Worm (Caenorhabditis elegans): Measurements from ENCODE around the gene srd-32.

srd-32 gene

ce11 chrV:4865364-4865763, at the start of gene srd-32:
TSS of gene srd-32 (plus strand) at chrV:4865664.
- TF ChIP-seq unc-62 (GFP tag; optimal IDR thresholded peaks at IDR 0.05) = no peak

- TF ChIP-seq unc-62 (GFP tag; optimal IDR thresholded peaks at IDR 0.05) = no peak
These were observed 46.9 kb upstream of the srd-32 start, which contains the start of gene ccep-97 for ce11 chrV:4818563-4818962. TSS of gene ccep-97 (minus strand) at chrV:4818663.

ce11 chrV:4820601-4821000, 44.9 kb upstream of the srd-32 start:
- no peak for TF ChIP-seq unc-62 (GFP tag; optimal IDR thresholded peaks at IDR 0.05)

ce11 chrV:4823323-4823682, 42.2 kb upstream of the srd-32 start, which contains the start of gene adss-1:
TSS of gene adss-1 (minus strand) at chrV:4823423.
- TF ChIP-seq unc-62 (GFP tag; optimal IDR thresholded peaks at IDR 0.05) = no peak

- no peak for TF ChIP-seq unc-62 (GFP tag; optimal IDR thresholded peaks at IDR 0.05)
These were observed 41.6 kb upstream of the srd-32 start for ce11 chrV:4823683-4824391.

- TF ChIP-seq unc-62 (GFP tag; optimal IDR thresholded peaks at IDR 0.05) = no peak
These were observed 38.6 kb upstream of the srd-32 start, which contains the start of the genes hsp-6 and C37H5.5 for ce11 chrV:4826710-4827380. TSS of gene hsp-6 (minus strand) at chrV:4826760. TSS of gene C37H5.5 (plus strand) at chrV:4827360.

- TF ChIP-seq unc-62 (GFP tag; optimal IDR thresholded peaks at IDR 0.05) = no peak
These were observed 31.2 kb upstream of the srd-32 start, which contains the start of gene C37H5.14 for ce11 chrV:4834277-4834676. TSS of gene C37H5.14 (minus strand) at chrV:4834377.

ce11 chrV:4839913-4840312, 25.6 kb upstream of the srd-32 start, which contains the start of gene nas-9:
TSS of gene nas-9 (minus strand) at chrV:4840013.
- no peak for TF ChIP-seq unc-62 (GFP tag; optimal IDR thresholded peaks at IDR 0.05)

ce11 chrV:4841179-4841578, 24.3 kb upstream of the srd-32 start, which contains the start of gene cwp-1:
TSS of gene cwp-1 (minus strand) at chrV:4841279.
- no peak for TF ChIP-seq unc-62 (GFP tag; optimal IDR thresholded peaks at IDR 0.05)

- no peak for TF ChIP-seq unc-62 (GFP tag; optimal IDR thresholded peaks at IDR 0.05)
These were observed 22.9 kb upstream of the srd-32 start, which contains the start of the genes cwp-2 and cwp-3 for ce11 chrV:4842544-4842943. TSS of gene cwp-2 (minus strand) at chrV:4842644. TSS of gene cwp-3 (plus strand) at chrV:4842836.

ce11 chrV:4844591-4844990, 20.9 kb upstream of the srd-32 start, which contains the start of gene abhd-5.2:
TSS of gene abhd-5.2 (plus strand) at chrV:4844685.
- no peak for TF ChIP-seq unc-62 (GFP tag; optimal IDR thresholded peaks at IDR 0.05)

- no peak for TF ChIP-seq unc-62 (GFP tag; optimal IDR thresholded peaks at IDR 0.05)
These were observed 19.0 kb upstream of the srd-32 start for ce11 chrV:4846507-4846906.

ce11 chrV:4847424-4847823, 18.0 kb upstream of the srd-32 start, which contains the start of gene abhd-5.1:
TSS of gene abhd-5.1 (plus strand) at chrV:4847653.
- TF ChIP-seq unc-62 (GFP tag; optimal IDR thresholded peaks at IDR 0.05) = no peak

ce11 chrV:4850446-4850845, 15.0 kb upstream of the srd-32 start:
- TF ChIP-seq unc-62 (GFP tag; optimal IDR thresholded peaks at IDR 0.05) = no peak

ce11 chrV:4851138-4851537, 14.3 kb upstream of the srd-32 start, which contains the start of gene nex-4:
TSS of gene nex-4 (plus strand) at chrV:4851438.
- no peak for TF ChIP-seq unc-62 (GFP tag; optimal IDR thresholded peaks at IDR 0.05)

- no peak for TF ChIP-seq unc-62 (GFP tag; optimal IDR thresholded peaks at IDR 0.05)
These were observed 13.5 kb upstream of the srd-32 start for ce11 chrV:4851969-4852368.

- TF ChIP-seq unc-62 (GFP tag; optimal IDR thresholded peaks at IDR 0.05) = no peak
These were observed 7.9 kb upstream of the srd-32 start for ce11 chrV:4857561-4857960.

Measured in whole organism, dauer.